Fruit fly (Drosophila melanogaster): Measurements from ENCODE around the gene tin.

Gene tin

dm6 chr3R:21373403-21374326 lies 5.1 kb upstream of the tin start (continued):
- peak; percentile 59 for TF ChIP-seq Abd-B (GFP tag; optimal IDR thresholded peaks at IDR 0.05)
- TF ChIP-seq CG2120 (GFP tag; optimal IDR thresholded peaks at IDR 0.05): peak; percentile 15
- peak; percentile 48 for TF ChIP-seq CG1233 (GFP tag; optimal IDR thresholded peaks at IDR 0.05)
- peak; percentile 76 for TF ChIP-seq otp (GFP tag; IDR thresholded peaks at IDR 0.05)
- TF ChIP-seq CG13775 (GFP tag; optimal IDR thresholded peaks at IDR 0.05): peak; percentile 36
- peak; percentile 64 for TF ChIP-seq zen (tag; optimal IDR thresholded peaks at IDR 0.05)
- peak; percentile 27 for TF ChIP-seq CG18262 (tag; optimal IDR thresholded peaks at IDR 0.05)
- no peak for TF ChIP-seq klu (GFP tag; IDR thresholded peaks at IDR 0.05)
- no peak for TF ChIP-seq CG31365 (tag; optimal IDR thresholded peaks at IDR 0.05)
- peak; percentile 67 for TF ChIP-seq Meics (GFP tag; optimal IDR thresholded peaks at IDR 0.05)
- peak; percentile 43 for TF ChIP-seq ATbp (GFP tag; optimal IDR thresholded peaks at IDR 0.05)
- TF ChIP-seq CG10543 (GFP tag; optimal IDR thresholded peaks at IDR 0.05): peak; percentile 79
- no peak for TF ChIP-seq vfl (GFP tag; optimal IDR thresholded peaks at IDR 0.05)
- TF ChIP-seq Xbp1 (GFP tag; optimal IDR thresholded peaks at IDR 0.05): peak; percentile 26
- peak; percentile 88 for TF ChIP-seq phol (tag; optimal IDR thresholded peaks at IDR 0.05)
- TF ChIP-seq ranshi (GFP tag; IDR thresholded peaks at IDR 0.05): peak; percentile 51; the same call in 1 of the 2 replicates
- peak; percentile 10 for TF ChIP-seq CG10431 (GFP tag; optimal IDR thresholded peaks at IDR 0.05)
- no peak for TF ChIP-seq CG31441 (GFP tag; IDR thresholded peaks at IDR 0.05)
- peak; percentile 41; the same call in 2 of the 3 replicates for TF ChIP-seq zfh1 (GFP tag; IDR thresholded peaks at IDR 0.05)
- no peak for TF ChIP-seq CG15696 (tag; optimal IDR thresholded peaks at IDR 0.05)
- peak; percentile 22 for TF ChIP-seq gfzf (GFP tag; optimal IDR thresholded peaks at IDR 0.05)
- peak; percentile 11; the same call in 1 of the 2 replicates for TF ChIP-seq lmd (GFP tag; IDR thresholded peaks at IDR 0.05)
- TF ChIP-seq wdn (GFP tag; IDR thresholded peaks at IDR 0.05): 0 out of 2 replicates have a peak, but pooled peaks have one; percentile 29
- TF ChIP-seq CG11696 (GFP tag; IDR thresholded peaks at IDR 0.05): no peak
- peak; percentile 5 for TF ChIP-seq az2 (GFP tag; optimal IDR thresholded peaks at IDR 0.05)
- peak; percentile 0 for TF ChIP-seq gsb-n (tag; optimal IDR thresholded peaks at IDR 0.05)
- 0 out of 2 replicates have a peak, but pooled peaks have one; percentile 25 for TF ChIP-seq CG14014 (GFP tag; IDR thresholded peaks at IDR 0.05)
- TF ChIP-seq CG17359 (tag; optimal IDR thresholded peaks at IDR 0.05): peak; percentile 23
- TF ChIP-seq Ets65A (GFP tag): peak; percentile 95
- no peak for TF ChIP-seq chif (GFP tag; optimal IDR thresholded peaks at IDR 0.05)
- peak; percentile 23; the same call in 1 of the 2 replicates for TF ChIP-seq bbx (GFP tag; IDR thresholded peaks at IDR 0.05; ENCODE audit: partially characterized antibody)
- TF ChIP-seq CG10147 (GFP tag; optimal IDR thresholded peaks at IDR 0.05): peak; percentile 8
- peak; percentile 66 for TF ChIP-seq ci (GFP tag; IDR thresholded peaks at IDR 0.05)
- TF ChIP-seq trem (tag; optimal IDR thresholded peaks at IDR 0.05): peak; percentile 80
- TF ChIP-seq dpn (GFP tag; optimal IDR thresholded peaks at IDR 0.05): peak in 1 of 2 experiments; percentile 1
- TF ChIP-seq croc (GFP tag; conservative IDR thresholded peaks at IDR 0.05): no peak
- no peak for TF ChIP-seq lola (GFP tag; optimal IDR thresholded peaks at IDR 0.05)
- TF ChIP-seq ERR (GFP tag; optimal IDR thresholded peaks at IDR 0.05): no peak
- peak; percentile 13 for TF ChIP-seq ftz-f1 (GFP tag; optimal IDR thresholded peaks at IDR 0.05)
- TF ChIP-seq wor (GFP tag; IDR thresholded peaks at IDR 0.05): no peak
- peak; percentile 41; the same call in 1 of the 2 replicates for TF ChIP-seq ssp (GFP tag; IDR thresholded peaks at IDR 0.05)
- TF ChIP-seq CG30431 (GFP tag; optimal IDR thresholded peaks at IDR 0.05): no peak
- peak in 1 of 2 experiments; percentile 58 for TF ChIP-seq insv (GFP tag; optimal IDR thresholded peaks at IDR 0.05)
- peak; percentile 51; the same call in 1 of the 2 replicates for TF ChIP-seq ato (GFP tag; IDR thresholded peaks at IDR 0.05; ENCODE audit: partially characterized antibody)
- TF ChIP-seq Dll (GFP tag; IDR thresholded peaks at IDR 0.05; ENCODE audit: partially characterized antibody): 0 out of 4 replicates have a peak, but pooled peaks have one; percentile 42
- TF ChIP-seq zf30C (GFP tag; optimal IDR thresholded peaks at IDR 0.05): peak; percentile 12
- peak; percentile 42 for TF ChIP-seq CG9932 (GFP tag; IDR thresholded peaks at IDR 0.05)

Data from whole organism, embryonic.